Fruit fly (Drosophila melanogaster): ENCODE measurements around the gene CG4098.
A peak's percentile ranks its signal among the peaks of the same experiment; 100 is the strongest.

Gene CG4098

DNA sequence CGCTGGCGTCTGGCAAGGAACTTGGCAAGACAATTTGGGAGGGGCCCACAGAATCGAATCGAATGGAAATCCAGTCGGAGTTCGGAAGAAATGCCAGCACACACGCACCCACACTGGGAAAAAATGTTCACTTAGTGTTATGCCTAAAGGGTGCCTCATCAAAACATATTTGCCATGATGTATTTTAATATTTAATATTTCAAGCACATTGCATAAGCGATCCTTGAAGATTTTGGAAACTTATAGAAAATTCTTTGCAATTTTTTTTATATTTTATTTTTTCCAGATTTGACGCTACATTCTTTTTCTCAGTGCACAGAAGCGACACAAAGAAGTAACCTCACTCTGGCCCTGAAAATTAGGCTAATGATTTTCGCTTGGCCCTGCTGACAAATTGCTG lies 43.1 kb downstream of the CG4098 start (continued):
- no peak for TF ChIP-seq HHEX (GFP tag; optimal IDR thresholded peaks at IDR 0.05)
- 0 out of 2 replicates have a peak, but pooled peaks have one; percentile 11 for TF ChIP-seq H2.0 (GFP tag; IDR thresholded peaks at IDR 0.05)
- no peak for TF ChIP-seq CG31365 (tag; optimal IDR thresholded peaks at IDR 0.05)
- TF ChIP-seq tx (GFP tag; optimal IDR thresholded peaks at IDR 0.05): no peak
- no peak for TF ChIP-seq shn (GFP tag; optimal IDR thresholded peaks at IDR 0.05)
- TF ChIP-seq twi (tag; optimal IDR thresholded peaks at IDR 0.05): no peak
- no peak for TF ChIP-seq org-1 (GFP tag; optimal IDR thresholded peaks at IDR 0.05)
- no peak for TF ChIP-seq CG18476 (GFP tag; optimal IDR thresholded peaks at IDR 0.05)
- TF ChIP-seq CG7271 (tag; optimal IDR thresholded peaks at IDR 0.05): no peak
- TF ChIP-seq Drgx (GFP tag; IDR thresholded peaks at IDR 0.05): no peak
- TF ChIP-seq chn (GFP tag; optimal IDR thresholded peaks at IDR 0.05): no peak
- no peak for TF ChIP-seq jing (GFP tag; optimal IDR thresholded peaks at IDR 0.05)
- no peak for TF ChIP-seq abd-A (tag; optimal IDR thresholded peaks at IDR 0.05)
- no peak for TF ChIP-seq Nf-YB (GFP tag; optimal IDR thresholded peaks at IDR 0.05)
- TF ChIP-seq CG10565 (GFP tag; optimal IDR thresholded peaks at IDR 0.05): no peak
- no peak for TF ChIP-seq CG8089 (GFP tag; optimal IDR thresholded peaks at IDR 0.05)
- TF ChIP-seq fru (optimal IDR thresholded peaks at IDR 0.05): no peak
- TF ChIP-seq gfzf (GFP tag; optimal IDR thresholded peaks at IDR 0.05): no peak
- TF ChIP-seq pb (GFP tag; optimal IDR thresholded peaks at IDR 0.05): no peak
- TF ChIP-seq eve (GFP tag; optimal IDR thresholded peaks at IDR 0.05): no peak
- no peak for TF ChIP-seq zen2 (GFP tag; IDR thresholded peaks at IDR 0.05; ENCODE audit: partially characterized antibody)
- no peak for TF ChIP-seq al (GFP tag; IDR thresholded peaks at IDR 0.05)
- TF ChIP-seq Atf-2 (GFP tag; optimal IDR thresholded peaks at IDR 0.05): no peak
- no peak for TF ChIP-seq CG15601 (tag; optimal IDR thresholded peaks at IDR 0.05)
- TF ChIP-seq sob (GFP tag; IDR thresholded peaks at IDR 0.05): no peak
- no peak for TF ChIP-seq ind (GFP tag; optimal IDR thresholded peaks at IDR 0.05)
- TF ChIP-seq CG7839 (tag; optimal IDR thresholded peaks at IDR 0.05): peak; percentile 22
- TF ChIP-seq sr (GFP tag; IDR thresholded peaks at IDR 0.05): no peak
- TF ChIP-seq CG31441 (GFP tag; IDR thresholded peaks at IDR 0.05): 0 out of 2 replicates have a peak, but pooled peaks have one; percentile 32
- TF ChIP-seq CG14860 (GFP tag; IDR thresholded peaks at IDR 0.05; ENCODE audit: partially characterized antibody): no peak
- TF ChIP-seq Spps (tag; optimal IDR thresholded peaks at IDR 0.05): no peak
- TF ChIP-seq CG12219 (GFP tag; optimal IDR thresholded peaks at IDR 0.05): no peak
- TF ChIP-seq D (optimal IDR thresholded peaks at IDR 0.05): no peak
- TF ChIP-seq D (GFP tag; optimal IDR thresholded peaks at IDR 0.05): no peak
- TF ChIP-seq Xrp1 (GFP tag; IDR thresholded peaks at IDR 0.05): peak; percentile 51; the same call in 1 of the 2 replicates
- TF ChIP-seq Rfx (GFP tag; IDR thresholded peaks at IDR 0.05): no peak
- TF ChIP-seq Lim3 (GFP tag; IDR thresholded peaks at IDR 0.05): no peak
- TF ChIP-seq CG4730 (GFP tag; IDR thresholded peaks at IDR 0.05): no peak
- no peak for TF ChIP-seq danr (GFP tag; IDR thresholded peaks at IDR 0.05)
- no peak for TF ChIP-seq CG14441 (GFP tag; IDR thresholded peaks at IDR 0.05)
- TF ChIP-seq Hand (GFP tag; optimal IDR thresholded peaks at IDR 0.05): no peak
- no peak for TF ChIP-seq lbe (GFP tag; optimal IDR thresholded peaks at IDR 0.05)
- no peak for TF ChIP-seq sisA (GFP tag; IDR thresholded peaks at IDR 0.05)
- no peak for TF ChIP-seq Fer3 (tag; optimal IDR thresholded peaks at IDR 0.05)
- TF ChIP-seq Xbp1 (GFP tag; optimal IDR thresholded peaks at IDR 0.05): peak; percentile 14
- no peak for TF ChIP-seq ken (GFP tag; IDR thresholded peaks at IDR 0.05)
- TF ChIP-seq ham (GFP tag; IDR thresholded peaks at IDR 0.05): no peak
- no peak for TF ChIP-seq eyg (GFP tag; optimal IDR thresholded peaks at IDR 0.05)
- TF ChIP-seq sc (optimal IDR thresholded peaks at IDR 0.05): no peak
- TF ChIP-seq sc (GFP tag; optimal IDR thresholded peaks at IDR 0.05): no peak
- no peak for TF ChIP-seq Meics (GFP tag; optimal IDR thresholded peaks at IDR 0.05)
- no peak for TF ChIP-seq E2f2 (GFP tag; IDR thresholded peaks at IDR 0.05)
- peak; percentile 30 for TF ChIP-seq phol (tag; optimal IDR thresholded peaks at IDR 0.05)
